Worm (Caenorhabditis elegans) whole organism, midembryonic: ENCODE measurements around the gene Y41E3.1.

Experiments used
- T22C8.4 ChIP-seq: fragments of 200-800 bp; sonication (Bioruptor generic); IDR thresholded peaks from 2 replicates; pipeline ENCODE4 v1.3.6; 2022; ENCODE audit warnings: missing genetic modification characterization, missing compliant biosample characterization
- cog-1 ChIP-seq: sonication (generic microtip); optimal IDR thresholded peaks from 2 replicates; lab custom pipeline; 2016; ENCODE audit warnings: missing genetic modification characterization, missing compliant biosample characterization
- flt-1 ChIP-seq: fragments of 200-800 bp; sonication (Bioruptor generic); IDR thresholded peaks from 2 replicates; pipeline ENCODE4 v1.3.6; 2022; ENCODE audit warnings: missing genetic modification characterization, missing compliant biosample characterization
- klf-2 ChIP-seq: fragments of 200-800 bp; sonication (Bioruptor generic); conservative IDR thresholded peaks from 2 replicates; pipeline ENCODE4 v1.3.6; 2022; ENCODE audit warnings: missing genetic modification reagents, missing genetic modification characterization, missing compliant biosample characterization
- med-1 ChIP-seq: sonication (generic microtip); optimal IDR thresholded peaks from 2 replicates; lab custom pipeline; 2017; ENCODE audit warnings: missing genetic modification characterization, mild to moderate bottlenecking, missing compliant biosample characterization, antibody characterized with exemption, missing genetic modification reagents; ENCODE audit not compliant: insufficient read depth
- ref-1 ChIP-seq: fragments of 200-800 bp; sonication (Bioruptor generic); conservative IDR thresholded peaks from 2 replicates; pipeline ENCODE4 v1.3.6; 2022; ENCODE audit warnings: missing genetic modification reagents, missing genetic modification characterization, missing compliant biosample characterization
- tab-1 ChIP-seq: fragments of 200-800 bp; sonication (Bioruptor generic); IDR thresholded peaks from 2 replicates; pipeline ENCODE4 v1.3.6; 2022; ENCODE audit warnings: missing genetic modification characterization, missing compliant biosample characterization
- ztf-23 ChIP-seq: fragments of 200-800 bp; sonication (Bioruptor generic); IDR thresholded peaks from 2 replicates; pipeline ENCODE4 v1.3.6; 2022; ENCODE audit warnings: missing genetic modification reagents, missing genetic modification characterization, missing compliant biosample characterization
- ztf-29 ChIP-seq: fragments of 200-800 bp; sonication (Bioruptor generic); IDR thresholded peaks from 2 replicates; pipeline ENCODE4 v1.3.6; 2022; ENCODE audit warnings: missing genetic modification reagents, missing genetic modification characterization, missing compliant biosample characterization

Gene Y41E3.1

DNA sequence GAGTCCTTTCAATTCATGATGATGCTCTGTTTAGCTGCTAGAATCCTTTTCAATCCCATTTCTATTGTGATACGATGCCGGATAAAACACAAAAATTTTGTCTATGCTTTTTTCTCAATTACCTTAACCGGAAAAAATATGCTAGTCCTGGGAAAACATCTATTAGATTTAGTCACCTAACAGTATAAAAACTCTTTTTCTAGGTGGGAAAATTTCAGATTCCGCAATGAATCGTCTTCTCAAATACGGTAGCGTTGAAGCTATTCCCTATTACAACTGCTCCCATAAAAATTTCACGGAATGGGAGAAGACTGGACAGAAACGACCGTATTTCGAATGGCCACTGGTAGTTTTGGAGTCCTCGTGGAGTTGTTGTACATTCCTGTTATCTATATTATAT, 29.3 kb downstream of the Y41E3.1 start, which contains the start of gene Y57G11C.28:
Gene Y57G11C.28, plus strand, starts transcription at position 301 of the 400 bp plus-strand sequence.
- TF ChIP-seq flt-1 (GFP tag; lab: Robert Waterston, UW): no peak
- no peak for TF ChIP-seq ztf-23
- TF ChIP-seq ref-1 (GFP tag; lab: Robert Waterston, UW): no peak
- TF ChIP-seq T22C8.4 (GFP tag; lab: Robert Waterston, UW): no peak
- no peak for TF ChIP-seq cog-1
- TF ChIP-seq klf-2 (GFP tag; lab: Robert Waterston, UW): no peak
- no peak for TF ChIP-seq tab-1 (GFP tag; lab: Robert Waterston, UW)
- no peak for TF ChIP-seq ztf-29 (GFP tag; lab: Robert Waterston, UW)
- no peak for TF ChIP-seq med-1 (GFP tag; lab: Kevin White, UChicago)

ce11 chrIV:14919310-14919709, 39.4 kb downstream of the Y41E3.1 start, which contains the start of gene ccch-5:
Gene ccch-5, plus strand, starts transcription at chrIV:14919610.
- TF ChIP-seq ztf-23: no peak
- TF ChIP-seq med-1 (GFP tag; lab: Kevin White, UChicago): no peak
- TF ChIP-seq tab-1 (GFP tag; lab: Robert Waterston, UW): no peak
- no peak for TF ChIP-seq ref-1 (GFP tag; lab: Robert Waterston, UW)
- no peak for TF ChIP-seq klf-2 (GFP tag; lab: Robert Waterston, UW)
- no peak for TF ChIP-seq ztf-29 (GFP tag; lab: Robert Waterston, UW)
- no peak for TF ChIP-seq T22C8.4 (GFP tag; lab: Robert Waterston, UW)
- TF ChIP-seq cog-1: no peak
- TF ChIP-seq flt-1 (GFP tag; lab: Robert Waterston, UW): no peak

- TF ChIP-seq cog-1: no peak
Observed at ce11 chrIV:14909589-14909988, 49.1 kb downstream of the Y41E3.1 start, which contains the start of gene pnc-2. Gene pnc-2, minus strand, starts transcription at chrIV:14909689.
